Worm (Caenorhabditis elegans) whole organism, L3 larva: ENCODE results near the gene K01A11.1.
A peak's percentile ranks its signal among the peaks of the same experiment; 100 is the strongest.
"Not testable (repeated sequence)": the region's sequence is repeated elsewhere in the genome, so short reads cannot be mapped to it uniquely, and the experiment has no call there.

Source experiments
- R02D3.7 ChIP-seq: fragments of 150-350 bp; optimal IDR thresholded peaks from 2 replicates; lab custom pipeline; 2014; ENCODE audit warnings: missing biosample characterization, missing genetic modification characterization
- ceh-28 ChIP-seq: fragments of 150-350 bp; optimal IDR thresholded peaks from 2 replicates; lab custom pipeline; 2014; ENCODE audit warnings: missing biosample characterization, missing genetic modification reagents, missing genetic modification characterization
- ceh-9 ChIP-seq: sonication (generic microtip); optimal IDR thresholded peaks from 2 replicates; lab custom pipeline; 2018; ENCODE audit warnings: missing biosample characterization, missing genetic modification characterization
- daf-12 ChIP-seq: fragments of 150-350 bp; optimal IDR thresholded peaks from 2 replicates; lab custom pipeline; 2014; ENCODE audit warnings: missing biosample characterization, missing genetic modification reagents, missing genetic modification characterization
- egl-5 ChIP-seq: fragments of 150-350 bp; optimal IDR thresholded peaks from 2 replicates; lab custom pipeline; 2017; ENCODE audit warnings: missing biosample characterization, missing genetic modification reagents, missing genetic modification characterization, inconsistent platforms
- elt-1 ChIP-seq: fragments of 150-350 bp; optimal IDR thresholded peaks from 2 replicates; lab custom pipeline; 2014; ENCODE audit warnings: missing biosample characterization, missing genetic modification characterization
- elt-2 ChIP-seq: sonication (generic microtip); optimal IDR thresholded peaks from 2 replicates; lab custom pipeline; 2016; ENCODE audit warnings: missing genetic modification reagents, mild to moderate bottlenecking, missing genetic modification characterization, missing compliant biosample characterization
- elt-3 ChIP-seq, 3 experiments: fragments of 150-350 bp in 1 of 3; sonication (generic microtip) in 2 of 3; optimal IDR thresholded peaks; 2 replicates in 2 of 3; 4 replicates in 1 of 3; lab custom pipeline; 2014 to 2017; ENCODE audit warnings: missing biosample characterization in 3 of 3, missing genetic modification characterization in 3 of 3
- eor-1 ChIP-seq, 2 experiments: fragments of 150-350 bp; optimal IDR thresholded peaks; 2 replicates each; lab custom pipeline; 2014 to 2018; ENCODE audit warnings: missing biosample characterization in 2 of 2, missing genetic modification characterization in 2 of 2
- fkh-2 ChIP-seq: fragments of 150-350 bp; optimal IDR thresholded peaks from 2 replicates; lab custom pipeline; 2014; ENCODE audit warnings: missing biosample characterization, missing genetic modification reagents, missing genetic modification characterization
- fos-1 ChIP-seq: fragments of 150-350 bp; optimal IDR thresholded peaks from 2 replicates; lab custom pipeline; 2014; ENCODE audit warnings: missing biosample characterization, missing genetic modification characterization
- lin-15B ChIP-seq: fragments of 150-350 bp; optimal IDR thresholded peaks from 2 replicates; lab custom pipeline; 2014; ENCODE audit warnings: missing biosample characterization, missing genetic modification characterization
- lin-39 ChIP-seq: fragments of 150-350 bp; optimal IDR thresholded peaks from 2 replicates; lab custom pipeline; 2018; ENCODE audit warnings: missing biosample characterization, missing genetic modification reagents, missing genetic modification characterization
- mdl-1 ChIP-seq: fragments of 150-350 bp; optimal IDR thresholded peaks from 2 replicates; lab custom pipeline; 2014; ENCODE audit warnings: missing biosample characterization, missing genetic modification characterization
- mml-1 ChIP-seq: fragments of 150-350 bp; sonication (generic microtip); optimal IDR thresholded peaks from 3 replicates; lab custom pipeline; 2014; ENCODE audit warnings: missing biosample characterization, missing genetic modification characterization
- nfya-1 ChIP-seq: sonication (generic microtip); optimal IDR thresholded peaks from 2 replicates; lab custom pipeline; 2017; ENCODE audit warnings: missing genetic modification characterization, mild to moderate bottlenecking, missing compliant biosample characterization, antibody characterized with exemption, moderate library complexity; ENCODE audit not compliant: insufficient read depth
- nhr-11 ChIP-seq: fragments of 150-350 bp; optimal IDR thresholded peaks from 2 replicates; lab custom pipeline; 2014; ENCODE audit warnings: missing biosample characterization, missing genetic modification characterization
- nhr-23 ChIP-seq: fragments of 150-350 bp; optimal IDR thresholded peaks from 2 replicates; lab custom pipeline; 2014; ENCODE audit warnings: missing biosample characterization, missing genetic modification reagents, missing genetic modification characterization
- nhr-28 ChIP-seq: fragments of 150-350 bp; optimal IDR thresholded peaks from 2 replicates; lab custom pipeline; 2014; ENCODE audit warnings: missing biosample characterization, missing genetic modification characterization
- nhr-43 ChIP-seq: sonication (generic microtip); optimal IDR thresholded peaks from 2 replicates; lab custom pipeline; 2016; ENCODE audit warnings: mild to moderate bottlenecking, missing genetic modification characterization, missing compliant biosample characterization; ENCODE audit not compliant: poor library complexity, severe bottlenecking
- nhr-67 ChIP-seq: fragments of 150-350 bp; optimal IDR thresholded peaks from 2 replicates; lab custom pipeline; 2014; ENCODE audit warnings: missing biosample characterization, missing genetic modification characterization
- nhr-77 ChIP-seq: fragments of 150-350 bp; optimal IDR thresholded peaks from 2 replicates; lab custom pipeline; 2014; ENCODE audit warnings: missing biosample characterization, missing genetic modification characterization
- pqm-1 ChIP-seq: fragments of 150-350 bp; optimal IDR thresholded peaks from 2 replicates; lab custom pipeline; 2017; ENCODE audit warnings: missing biosample characterization, missing genetic modification characterization, inconsistent platforms
- skn-1 ChIP-seq: fragments of 150-350 bp; optimal IDR thresholded peaks from 2 replicates; lab custom pipeline; 2014; ENCODE audit warnings: missing biosample characterization, missing genetic modification characterization
- tbx-2 ChIP-seq: sonication (generic microtip); optimal IDR thresholded peaks from 2 replicates; lab custom pipeline; 2016; ENCODE audit warnings: mild to moderate bottlenecking, missing genetic modification characterization, missing compliant biosample characterization
- unc-39 ChIP-seq: sonication (generic microtip); optimal IDR thresholded peaks from 4 replicates; lab custom pipeline; 2017; ENCODE audit warnings: missing biosample characterization, missing genetic modification characterization
- unc-62 ChIP-seq: fragments of 150-350 bp; sonication (generic microtip); optimal IDR thresholded peaks from 4 replicates; lab custom pipeline; 2014; ENCODE audit warnings: missing biosample characterization, missing genetic modification reagents, missing genetic modification characterization
- zag-1 ChIP-seq: fragments of 150-350 bp; optimal IDR thresholded peaks from 2 replicates; lab custom pipeline; 2014; ENCODE audit warnings: missing biosample characterization, missing genetic modification characterization
- ztf-11 ChIP-seq: fragments of 150-350 bp; optimal IDR thresholded peaks from 2 replicates; lab custom pipeline; 2014; ENCODE audit warnings: missing biosample characterization, missing genetic modification characterization
- ztf-4 ChIP-seq: fragments of 150-350 bp; optimal IDR thresholded peaks from 2 replicates; lab custom pipeline; 2014; ENCODE audit warnings: missing biosample characterization, missing genetic modification characterization

Gene K01A11.1

ce11 chrIII:3454045-3454444 lies 22.8 kb upstream of the K01A11.1 start, which contains the start of gene C34C12.1:
TSS of gene C34C12.1 (plus strand) at chrIII:3454345.
- not testable (repeated sequence) for TF ChIP-seq mml-1, unc-62, daf-12

ce11 chrIII:3453486-3453885 lies 22.2 kb upstream of the K01A11.1 start, which contains the start of gene C34C12.2:
TSS of gene C34C12.2 (plus strand) at chrIII:3453786.
- not testable (repeated sequence) for TF ChIP-seq nhr-43 (tag; lab: Kevin White, UChicago); R02D3.7; ztf-4
- TF ChIP-seq, all 47 proteins: peak for 0; not testable (repeated sequence) for 47

DNA sequence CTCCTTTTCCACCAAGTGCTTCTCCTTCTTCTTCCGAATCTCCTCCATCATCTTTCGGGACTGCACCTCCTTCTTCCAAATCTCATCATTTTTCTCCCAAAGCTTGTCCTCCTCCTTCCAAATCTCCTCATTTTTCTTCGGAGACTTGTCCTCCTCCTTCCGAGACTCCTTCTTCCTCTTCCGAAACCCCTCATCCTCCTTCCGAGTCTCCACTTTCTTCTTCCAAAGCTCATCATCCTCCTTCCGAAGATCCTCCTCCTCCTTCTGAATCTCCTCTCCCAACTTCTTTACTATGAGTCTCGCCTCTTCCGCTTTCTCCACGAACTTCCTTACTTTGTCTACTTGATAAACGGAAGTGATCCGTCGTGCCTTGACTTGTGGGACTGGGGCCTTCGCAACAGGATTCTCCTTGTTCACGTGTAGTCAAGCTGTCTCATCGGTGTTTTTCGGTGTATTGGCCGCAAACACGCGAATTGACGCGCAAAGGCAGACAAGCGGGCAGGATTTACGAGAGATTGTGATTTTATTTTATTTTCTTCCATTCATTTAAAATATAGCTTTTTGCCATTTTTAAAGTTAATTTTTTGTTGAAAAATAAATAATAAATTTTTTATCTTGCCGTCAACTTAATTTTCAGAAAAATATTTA lies 21.4 kb upstream of the K01A11.1 start, which contains the start of the genes K01A11.3 and C34C12.12:
K01A11.3 (minus strand) TSS at position 51 of the 648 bp plus-strand sequence.
C34C12.12 (plus strand) TSS at position 632 of the 648 bp plus-strand sequence.
- TF ChIP-seq lin-15B (tag; lab: Kevin White, UChicago) (peak; percentile 5), fkh-2 (tag; lab: Kevin White, UChicago) (no peak)

- no peak for TF ChIP-seq nhr-77 (tag; lab: Kevin White, UChicago)
- TF ChIP-seq elt-2, result no peak
- TF ChIP-seq ceh-28 (tag; lab: Kevin White, UChicago), result no peak
- no peak for TF ChIP-seq egl-5 (tag; lab: Kevin White, UChicago)
- no peak for TF ChIP-seq ceh-9
- TF ChIP-seq eor-1 (tag; optimal IDR thresholded peaks at IDR 0.05; lab: Kevin White, UChicago), result no peak
Observed at ce11 chrIII:3444139-3444538, 12.9 kb upstream of the K01A11.1 start, which contains the start of gene spe-41. TSS of gene spe-41 (minus strand) at chrIII:3444210.

DNA sequence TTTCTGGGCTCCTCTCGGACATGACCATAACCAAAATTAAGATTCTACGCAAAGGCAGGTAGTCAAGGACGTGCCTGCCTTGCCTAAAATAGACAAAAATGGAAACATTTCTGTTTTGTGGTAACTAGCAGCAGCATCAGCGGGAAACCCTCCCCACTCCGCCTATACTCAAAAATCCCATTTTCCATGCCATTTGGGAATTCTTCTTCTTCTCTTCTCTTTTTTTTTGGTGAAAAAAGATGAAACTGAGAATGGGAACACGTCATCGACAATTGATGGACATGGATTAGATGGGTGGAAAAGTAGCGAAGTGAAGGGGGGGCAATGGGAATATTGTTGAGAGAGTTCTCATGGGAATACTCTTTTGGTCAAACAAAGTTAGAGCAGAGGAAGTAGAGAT lies 5.9 kb upstream of the K01A11.1 start:
- TF ChIP-seq zag-1 (tag; lab: Kevin White, UChicago) (no peak), fos-1 (no peak), nfya-1 (peak; percentile 36), egl-5 (tag; lab: Kevin White, UChicago) (peak; percentile 86), nhr-43 (tag; lab: Kevin White, UChicago) (no peak), lin-39 (tag; lab: Kevin White, UChicago) (peak; percentile 86), elt-1 (tag; lab: Kevin White, UChicago) (peak; percentile 20), mdl-1 (no peak), tbx-2 (tag; lab: Kevin White, UChicago) (no peak), skn-1 (no peak), elt-2 (no peak), nhr-28 (tag; lab: Kevin White, UChicago) (no peak), nhr-67 (tag; lab: Kevin White, UChicago) (no peak), ztf-11 (tag; lab: Kevin White, UChicago) (no peak), nhr-11 (tag; lab: Kevin White, UChicago) (no peak)

DNA sequence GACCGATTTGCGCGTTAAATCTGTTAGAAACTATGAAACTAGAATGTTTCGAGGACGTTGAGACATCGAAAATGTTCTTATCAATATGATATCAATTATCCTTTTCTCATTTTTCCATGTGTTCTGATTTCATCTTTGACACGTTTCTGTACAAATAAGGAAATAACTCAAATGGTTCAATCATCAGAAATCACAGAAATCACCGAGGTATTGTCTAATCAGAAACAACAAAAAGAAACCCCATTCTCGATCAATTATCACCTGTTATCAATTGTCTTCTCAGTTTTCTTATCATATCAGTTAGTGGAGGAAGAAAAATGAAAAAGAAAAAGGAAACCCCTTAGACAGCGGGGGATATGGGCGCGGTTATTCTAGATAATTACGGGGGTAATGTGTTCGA lies 3.9 kb upstream of the K01A11.1 start:
- TF ChIP-seq ceh-9 (no peak), unc-39 (no peak), elt-2 (peak; percentile 51), egl-5 (tag; lab: Kevin White, UChicago) (no peak), nhr-43 (tag; lab: Kevin White, UChicago) (peak; percentile 61), elt-3 (tag; optimal IDR thresholded peaks at IDR 0.05; lab: Kevin White, UChicago) (peak; percentile 4 to 89 (median 28)), ceh-28 (tag; lab: Kevin White, UChicago) (peak; percentile 61), nhr-23 (tag; lab: Kevin White, UChicago) (peak; percentile 88), pqm-1 (tag; lab: Kevin White, UChicago) (peak; percentile 23)
- TF ChIP-seq, all 47 proteins: peak for 6
